Fruit fly (Drosophila melanogaster) Kc167 (cell line): Measurements from ENCODE around the gene Takl1.

Source experiments
- Myc ChIP-seq: fragments of >200 bp; optimal IDR thresholded peaks from 2 replicates; lab custom pipeline; 2017; ENCODE audit warnings: missing external identifiers
- Sin3A ChIP-seq: fragments of >200 bp; optimal IDR thresholded peaks from 2 replicates; lab custom pipeline; 2018; ENCODE audit warnings: missing external identifiers
- h ChIP-seq: fragments of >200 bp; optimal IDR thresholded peaks from 3 replicates; lab custom pipeline; 2018; ENCODE audit warnings: missing external identifiers
- insv ChIP-seq: fragments of >200 bp; optimal IDR thresholded peaks from 3 replicates; lab custom pipeline; 2018; ENCODE audit warnings: missing external identifiers
- ttk ChIP-seq: sonication (Bioruptor generic); optimal IDR thresholded peaks from 2 replicates; lab custom pipeline; 2017; ENCODE audit warnings: missing external identifiers

DNA sequence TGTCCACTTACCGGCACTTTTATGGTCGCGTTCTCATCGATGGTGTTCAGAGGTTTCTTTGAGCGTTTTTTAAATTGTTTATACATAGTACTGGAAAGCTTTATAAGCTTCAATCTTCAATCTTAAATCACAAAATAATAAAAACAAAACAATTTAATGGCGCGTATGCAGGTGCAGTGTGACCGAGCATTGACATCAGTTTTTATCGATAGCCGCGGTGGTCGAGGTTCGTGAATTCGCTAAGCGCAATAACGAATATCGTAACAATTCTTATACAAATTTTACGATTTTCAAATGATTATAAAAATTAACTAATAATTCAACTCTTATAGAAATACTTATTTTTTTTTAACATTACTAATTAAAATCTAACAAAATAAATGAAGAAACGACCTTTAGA, 43.6 kb upstream of the Takl1 start, which contains the start of gene Fancd2:
- TF ChIP-seq Myc (no peak), ttk (lab: Kevin White, UChicago) (no peak), h (no peak), insv (no peak), Sin3A (lab: Kevin White, UChicago) (no peak)
